Fruit fly (Drosophila melanogaster) whole organism, embryonic: ENCODE measurements around the gene sll.

ENCODE experiments used
- Adf1 ChIP-seq: fragments of 200-800 bp; sonication (Bioruptor generic); IDR thresholded peaks from 2 replicates; pipeline ENCODE4 v1.3.6; 2022; ENCODE audit warnings: missing biosample characterization, missing genetic modification characterization
- B-H1 ChIP-seq: fragments of 200-800 bp; sonication (Bioruptor generic); IDR thresholded peaks from 3 replicates; pipeline ENCODE4 v1.3.6; 2022; ENCODE audit warnings: missing biosample characterization, missing genetic modification characterization
- Bgb ChIP-seq: fragments of 200-800 bp; sonication (Bioruptor generic); IDR thresholded peaks from 2 replicates; pipeline ENCODE4 v1.3.6; 2022; ENCODE audit warnings: missing biosample characterization, missing genetic modification characterization; ENCODE audit not compliant: partially characterized antibody
- Blimp-1 ChIP-seq: fragments of 200-800 bp; sonication (Bioruptor generic); optimal IDR thresholded peaks from 3 replicates; lab custom pipeline; 2018; ENCODE audit warnings: missing biosample characterization, missing genetic modification characterization, mild to moderate bottlenecking, moderate library complexity, missing genetic modification reagents
- BtbVII ChIP-seq: fragments of 200-800 bp; sonication (Bioruptor generic); optimal IDR thresholded peaks from 3 replicates; lab custom pipeline; 2017; ENCODE audit warnings: missing biosample characterization, mild to moderate bottlenecking, missing genetic modification characterization
- Bteb2 ChIP-seq: fragments of 200-800 bp; sonication (Bioruptor generic); optimal IDR thresholded peaks from 2 replicates; lab custom pipeline; 2016; ENCODE audit warnings: missing biosample characterization, missing genetic modification characterization
- CG10274 ChIP-seq: fragments of 200-800 bp; sonication (Bioruptor generic); optimal IDR thresholded peaks from 3 replicates; lab custom pipeline; 2017; ENCODE audit warnings: missing biosample characterization, mild to moderate bottlenecking, missing genetic modification characterization
- CG12236 ChIP-seq: fragments of 200-800 bp; sonication (Bioruptor generic); optimal IDR thresholded peaks from 2 replicates; lab custom pipeline; 2016; ENCODE audit warnings: missing biosample characterization, missing genetic modification characterization
- CG12942 ChIP-seq: fragments of 200-800 bp; sonication (Bioruptor generic); optimal IDR thresholded peaks from 3 replicates; lab custom pipeline; 2016; ENCODE audit warnings: missing biosample characterization, missing genetic modification characterization
- CG13296 ChIP-seq: fragments of 200-800 bp; sonication (Bioruptor generic); optimal IDR thresholded peaks from 3 replicates; lab custom pipeline; 2018; ENCODE audit warnings: missing biosample characterization, mild to moderate bottlenecking, missing genetic modification characterization
- CG16815 ChIP-seq: fragments of 200-800 bp; sonication (Bioruptor generic); optimal IDR thresholded peaks from 3 replicates; lab custom pipeline; 2017; ENCODE audit warnings: missing biosample characterization, mild to moderate bottlenecking, missing genetic modification characterization
- CG17186 ChIP-seq: fragments of 200-800 bp; sonication (Bioruptor generic); optimal IDR thresholded peaks from 3 replicates; lab custom pipeline; 2017; ENCODE audit warnings: missing biosample characterization, missing genetic modification reagents, missing genetic modification characterization
- CG1832 ChIP-seq: fragments of 200-800 bp; sonication (Bioruptor generic); optimal IDR thresholded peaks from 2 replicates; lab custom pipeline; 2017; ENCODE audit warnings: missing biosample characterization, mild to moderate bottlenecking, missing genetic modification characterization, inconsistent platforms
- CG30403 ChIP-seq: fragments of 200-800 bp; sonication (Bioruptor generic); optimal IDR thresholded peaks from 3 replicates; lab custom pipeline; 2016; ENCODE audit warnings: missing biosample characterization, missing genetic modification characterization
- CG32767 ChIP-seq: fragments of 200-800 bp; sonication (Bioruptor generic); IDR thresholded peaks from 2 replicates; pipeline ENCODE4 v1.3.6; 2022; ENCODE audit warnings: missing biosample characterization, missing genetic modification characterization
- CG3838 ChIP-seq: fragments of 200-800 bp; sonication (Bioruptor generic); optimal IDR thresholded peaks from 3 replicates; lab custom pipeline; 2016; ENCODE audit warnings: missing biosample characterization, missing genetic modification characterization
- CG5245 ChIP-seq: fragments of 200-800 bp; sonication (Bioruptor generic); optimal IDR thresholded peaks from 3 replicates; lab custom pipeline; 2016; ENCODE audit warnings: missing biosample characterization, missing genetic modification characterization
- CG6272 ChIP-seq: fragments of 200-800 bp; sonication (Bioruptor generic); IDR thresholded peaks from 2 replicates; pipeline ENCODE4 v1.3.6; 2022; ENCODE audit warnings: missing biosample characterization, missing genetic modification characterization
- CG9817 ChIP-seq: fragments of 200-800 bp; sonication (Bioruptor generic); optimal IDR thresholded peaks from 2 replicates; lab custom pipeline; 2018; ENCODE audit warnings: missing biosample characterization, mild to moderate bottlenecking, missing genetic modification characterization, moderate library complexity
- E2f2 ChIP-seq: fragments of 200-800 bp; sonication (Bioruptor generic); IDR thresholded peaks from 2 replicates; pipeline ENCODE4 v1.3.6; 2022; ENCODE audit warnings: missing biosample characterization, missing genetic modification characterization
- Ets65A ChIP-seq: fragments of 200-800 bp; sonication (Bioruptor generic); peaks from one replicate; lab custom pipeline; 2016; ENCODE audit warnings: missing biosample characterization, missing genetic modification characterization
- GATAe ChIP-seq: fragments of 200-800 bp; sonication (Bioruptor generic); conservative IDR thresholded peaks from 2 replicates; pipeline ENCODE4 v1.3.6; 2022; ENCODE audit warnings: missing biosample characterization, missing genetic modification characterization
- HLH3B ChIP-seq: fragments of 200-800 bp; sonication (Bioruptor generic); IDR thresholded peaks from 2 replicates; pipeline ENCODE4 v1.3.6; 2022; ENCODE audit warnings: missing biosample characterization, missing genetic modification characterization
- Lpt ChIP-seq: fragments of >200 bp; optimal IDR thresholded peaks from 2 replicates; lab custom pipeline; 2018; ENCODE audit warnings: missing biosample characterization, missing genetic modification characterization
- Max ChIP-seq: fragments of 200-800 bp; sonication (Bioruptor generic); optimal IDR thresholded peaks from 2 replicates; lab custom pipeline; 2016; ENCODE audit warnings: missing biosample characterization, mild to moderate bottlenecking, missing genetic modification characterization
- Nf-YC ChIP-seq: fragments of 200-800 bp; optimal IDR thresholded peaks from 3 replicates; lab custom pipeline; 2019; ENCODE audit warnings: missing biosample characterization, mild to moderate bottlenecking, missing genetic modification characterization, moderate library complexity
- Oaz ChIP-seq: fragments of 200-800 bp; sonication (Bioruptor generic); IDR thresholded peaks from 2 replicates; pipeline ENCODE4 v1.3.6; 2022; ENCODE audit warnings: missing biosample characterization, missing genetic modification characterization
- Pdp1 ChIP-seq, 2 experiments: fragments of 200-800 bp; sonication (Bioruptor generic); optimal IDR thresholded peaks; 3 replicates each; lab custom pipeline; 2016; ENCODE audit warnings: missing biosample characterization in 2 of 2, missing genetic modification characterization in 2 of 2, mild to moderate bottlenecking in 1 of 2, moderate library complexity in 1 of 2
- Trl ChIP-seq, 3 experiments: fragments of >200 bp in 2 of 3; fragments of 200-800 bp in 1 of 3; sonication (Bioruptor generic) in 1 of 3; optimal IDR thresholded peaks; 2 replicates in 1 of 3; 3 replicates in 2 of 3; lab custom pipeline; 2016 to 2017; ENCODE audit warnings: missing biosample characterization in 1 of 3, missing genetic modification characterization in 1 of 3
- abd-A ChIP-seq: fragments of 200-800 bp; sonication (Bioruptor generic); optimal IDR thresholded peaks from 3 replicates; lab custom pipeline; 2019; ENCODE audit warnings: missing biosample characterization, mild to moderate bottlenecking, missing genetic modification characterization, moderate library complexity
- az2 ChIP-seq: fragments of 200-800 bp; sonication (Bioruptor generic); optimal IDR thresholded peaks from 3 replicates; lab custom pipeline; 2016; ENCODE audit warnings: missing biosample characterization, missing genetic modification characterization
- bbx ChIP-seq: fragments of 200-800 bp; sonication (Bioruptor generic); IDR thresholded peaks from 2 replicates; pipeline ENCODE4 v1.3.6; 2022; ENCODE audit warnings: missing biosample characterization, missing genetic modification characterization; ENCODE audit not compliant: partially characterized antibody
- bcd ChIP-seq: fragments of 200-800 bp; sonication (Bioruptor generic); optimal IDR thresholded peaks from 2 replicates; lab custom pipeline; 2017; ENCODE audit warnings: missing biosample characterization, mild to moderate bottlenecking, missing genetic modification characterization
- cwo ChIP-seq: fragments of 200-800 bp; sonication (Bioruptor generic); optimal IDR thresholded peaks from 3 replicates; lab custom pipeline; 2017; ENCODE audit warnings: missing biosample characterization, missing genetic modification characterization, mild to moderate bottlenecking, moderate library complexity, missing genetic modification reagents
- dpn ChIP-seq, 2 experiments: fragments of 200-800 bp; sonication (Bioruptor generic); optimal IDR thresholded peaks; 3 replicates each; lab custom pipeline; 2016; ENCODE audit warnings: missing biosample characterization in 2 of 2, missing genetic modification characterization in 2 of 2
- esg ChIP-seq: fragments of 200-800 bp; sonication (Bioruptor generic); conservative IDR thresholded peaks from 2 replicates; pipeline ENCODE4 v1.3.6; 2022; ENCODE audit warnings: missing biosample characterization, missing genetic modification characterization
- grau ChIP-seq: fragments of 200-800 bp; optimal IDR thresholded peaks from 3 replicates; lab custom pipeline; 2019; ENCODE audit warnings: missing biosample characterization, mild to moderate bottlenecking, missing genetic modification characterization, moderate library complexity
- hbn ChIP-seq: fragments of 200-800 bp; sonication (Bioruptor generic); IDR thresholded peaks from 2 replicates; pipeline ENCODE4 v1.3.6; 2022; ENCODE audit warnings: missing biosample characterization, missing genetic modification characterization; ENCODE audit not compliant: partially characterized antibody
- hth ChIP-seq: fragments of >200 bp; optimal IDR thresholded peaks from 2 replicates; lab custom pipeline; 2017; ENCODE audit warnings: inconsistent platforms
- insv ChIP-seq, 2 experiments: fragments of 200-800 bp; sonication (Bioruptor generic); optimal IDR thresholded peaks; 3 replicates each; lab custom pipeline; 2016 to 2018; ENCODE audit warnings: missing biosample characterization in 2 of 2, missing genetic modification characterization in 2 of 2
- lov ChIP-seq, 2 experiments: fragments of 200-800 bp in 1 of 2; fragments of >200 bp in 1 of 2; sonication (Bioruptor generic) in 1 of 2; IDR thresholded peaks in 1 of 2; optimal IDR thresholded peaks in 1 of 2; 2 replicates in 1 of 2; 3 replicates in 1 of 2; pipeline versions ENCODE4 v1.3.6 to Lab custom; 2017 to 2022; ENCODE audit warnings: missing biosample characterization in 1 of 2, missing genetic modification characterization in 1 of 2
- luna ChIP-seq: fragments of 200-800 bp; sonication (Bioruptor generic); optimal IDR thresholded peaks from 2 replicates; lab custom pipeline; 2016; ENCODE audit warnings: missing biosample characterization, missing genetic modification characterization
- otp ChIP-seq: fragments of 200-800 bp; sonication (Bioruptor generic); IDR thresholded peaks from 3 replicates; pipeline ENCODE4, ENCODE4 v1.3.6; 2022; ENCODE audit warnings: missing biosample characterization, missing genetic modification characterization
- pan ChIP-seq, 4 experiments: fragments of >200 bp in 3 of 4; fragments of 200-800 bp in 1 of 4; sonication (Bioruptor generic) in 1 of 4; optimal IDR thresholded peaks in 3 of 4; IDR thresholded peaks in 1 of 4; 2 replicates each; pipeline versions ENCODE4 v1.3.6 to Lab custom; 2017 to 2022; ENCODE audit warnings: missing biosample characterization in 2 of 4, missing genetic modification characterization in 2 of 4, mixed read lengths in 1 of 4
- pfk ChIP-seq: fragments of 200-800 bp; sonication (Bioruptor generic); optimal IDR thresholded peaks from 2 replicates; lab custom pipeline; 2018; ENCODE audit warnings: missing biosample characterization, mild to moderate bottlenecking, missing genetic modification characterization, moderate library complexity
- shn ChIP-seq: fragments of 200-800 bp; sonication (Bioruptor generic); optimal IDR thresholded peaks from 3 replicates; lab custom pipeline; 2016; ENCODE audit warnings: missing biosample characterization, missing genetic modification characterization
- tio ChIP-seq: fragments of 200-800 bp; sonication (Bioruptor generic); optimal IDR thresholded peaks from 2 replicates; lab custom pipeline; 2017; ENCODE audit warnings: missing biosample characterization, missing genetic modification characterization, inconsistent platforms
- tna ChIP-seq: fragments of 200-800 bp; sonication (Bioruptor generic); IDR thresholded peaks from 2 replicates; pipeline ENCODE4 v1.3.6; 2022; ENCODE audit warnings: missing biosample characterization, missing genetic modification characterization; ENCODE audit not compliant: partially characterized antibody
- unc-4 ChIP-seq: fragments of 200-800 bp; sonication (Bioruptor generic); IDR thresholded peaks from 2 replicates; pipeline ENCODE4 v1.3.6; 2022; ENCODE audit warnings: missing biosample characterization, missing genetic modification characterization; ENCODE audit not compliant: partially characterized antibody
- z ChIP-seq: fragments of 200-800 bp; sonication (Bioruptor generic); IDR thresholded peaks from 3 replicates; pipeline ENCODE4 v1.3.6; 2022; ENCODE audit warnings: missing biosample characterization, missing genetic modification characterization
- zen ChIP-seq: fragments of 200-800 bp; sonication (Bioruptor generic); optimal IDR thresholded peaks from 3 replicates; lab custom pipeline; 2018; ENCODE audit warnings: missing biosample characterization, mild to moderate bottlenecking, missing genetic modification characterization, moderate library complexity

The sll gene

dm6 chr3R:17605872-17606271, at the start of gene sll (continued):
- TF ChIP-seq unc-4 (GFP tag; lab: Robert Waterston, UW) = no peak
- no peak for TF ChIP-seq HLH3B
- no peak for TF ChIP-seq tio (GFP tag; lab: Kevin White, UChicago)
- TF ChIP-seq zen (tag; lab: Kevin White, UChicago) = no peak
- no peak for TF ChIP-seq CG5245 (GFP tag; lab: Kevin White, UChicago)
- TF ChIP-seq tna (GFP tag; lab: Robert Waterston, UW) = no peak
- no peak for TF ChIP-seq CG17186 (GFP tag; lab: Kevin White, UChicago)
- TF ChIP-seq Ets65A (GFP tag; lab: Kevin White, UChicago) = no peak
- TF ChIP-seq CG9817 (tag; lab: Kevin White, UChicago) = no peak
- TF ChIP-seq bcd = no peak
- TF ChIP-seq CG30403 = no peak
- TF ChIP-seq hbn (GFP tag; lab: Robert Waterston, UW) = no peak
- TF ChIP-seq CG32767 = no peak
- no peak for TF ChIP-seq Bgb (GFP tag; lab: Robert Waterston, UW)
- TF ChIP-seq bbx (GFP tag; lab: Robert Waterston, UW) = peak; percentile 35; the same call in 1 of the 2 replicates
- no peak for TF ChIP-seq pan (optimal IDR thresholded peaks at IDR 0.05; lab: Kevin White, UChicago)
- TF ChIP-seq pan (GFP tag; optimal IDR thresholded peaks at IDR 0.05 in 1 of 2, IDR thresholded peaks at IDR 0.05 in 1 of 2) = no peak
- no peak for TF ChIP-seq Max (GFP tag; lab: Kevin White, UChicago)
- TF ChIP-seq Pdp1 (GFP tag; optimal IDR thresholded peaks at IDR 0.05; lab: Kevin White, UChicago) = peak in 1 of 2 experiments; percentile 61
- no peak for TF ChIP-seq Lpt (GFP tag; lab: Kevin White, UChicago)
- TF ChIP-seq Bteb2 (GFP tag; lab: Kevin White, UChicago) = no peak
- no peak for TF ChIP-seq CG3838 (GFP tag; lab: Kevin White, UChicago)
- TF ChIP-seq otp (GFP tag; lab: Robert Waterston, UW) = no peak
- no peak for TF ChIP-seq lov (optimal IDR thresholded peaks at IDR 0.05; lab: Kevin White, UChicago)
- no peak for TF ChIP-seq lov (GFP tag; IDR thresholded peaks at IDR 0.05; lab: Robert Waterston, UW)
- no peak for TF ChIP-seq CG12942
- no peak for TF ChIP-seq CG12236 (GFP tag; lab: Kevin White, UChicago)
- TF ChIP-seq CG10274 = no peak
- no peak for TF ChIP-seq CG6272 (GFP tag; lab: Robert Waterston, UW)
- no peak for TF ChIP-seq az2

DNA sequence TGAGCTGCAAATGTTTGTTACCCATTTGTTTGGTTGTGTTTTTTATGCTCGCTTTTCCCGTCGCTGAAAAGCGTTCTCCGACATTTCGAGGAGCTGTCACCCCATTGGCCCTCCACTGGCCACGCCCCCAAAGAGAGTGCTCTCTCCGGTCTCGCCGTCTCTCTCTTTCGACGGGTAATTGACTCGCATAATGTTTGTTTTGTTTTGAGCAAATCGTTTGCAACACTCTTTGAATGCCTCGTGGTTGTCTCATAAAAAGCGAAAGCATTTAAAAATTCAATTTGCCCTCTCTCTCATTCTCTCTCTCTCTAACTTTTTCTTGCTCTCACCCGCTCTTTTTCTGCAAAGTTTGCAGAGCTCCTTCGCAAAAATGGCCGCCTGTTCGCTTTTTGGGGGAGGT, 48.4 kb upstream of the sll start:
- TF ChIP-seq dpn (GFP tag; optimal IDR thresholded peaks at IDR 0.05; lab: Kevin White, UChicago) = no peak
- peak; percentile 96 for TF ChIP-seq Nf-YC (tag; lab: Kevin White, UChicago)
- TF ChIP-seq CG1832 (GFP tag; lab: Kevin White, UChicago) = peak; percentile 58
- TF ChIP-seq grau (tag; lab: Kevin White, UChicago) = no peak
- TF ChIP-seq CG16815 = no peak
- no peak for TF ChIP-seq GATAe (GFP tag; lab: Robert Waterston, UW)
- no peak for TF ChIP-seq luna (GFP tag; lab: Kevin White, UChicago)
- no peak for TF ChIP-seq CG13296 (GFP tag; lab: Kevin White, UChicago)
- no peak for TF ChIP-seq B-H1 (GFP tag; lab: Robert Waterston, UW)
- TF ChIP-seq Adf1 (GFP tag; lab: Robert Waterston, UW) = no peak
- no peak for TF ChIP-seq shn
- TF ChIP-seq Blimp-1 (GFP tag; lab: Kevin White, UChicago) = peak; percentile 35
- 0 out of 3 replicates have a peak, but pooled peaks have one; percentile 25 for TF ChIP-seq z (GFP tag; lab: Robert Waterston, UW)
- no peak for TF ChIP-seq cwo (GFP tag; lab: Kevin White, UChicago)
- peak; percentile 35 for TF ChIP-seq abd-A
- peak; percentile 85 to 86 for TF ChIP-seq Trl (optimal IDR thresholded peaks at IDR 0.05; lab: Kevin White, UChicago)
- TF ChIP-seq Trl (GFP tag; optimal IDR thresholded peaks at IDR 0.05; lab: Kevin White, UChicago) = no peak
- TF ChIP-seq insv (GFP tag; optimal IDR thresholded peaks at IDR 0.05; lab: Kevin White, UChicago) = no peak
- peak; percentile 86 for TF ChIP-seq pfk (GFP tag; lab: Kevin White, UChicago)
- no peak for TF ChIP-seq BtbVII (GFP tag; lab: Kevin White, UChicago)
- no peak for TF ChIP-seq esg (GFP tag; lab: Robert Waterston, UW)
- TF ChIP-seq hth (lab: Kevin White, UChicago) = no peak
- TF ChIP-seq E2f2 (GFP tag; lab: Robert Waterston, UW) = no peak
- no peak for TF ChIP-seq Oaz (GFP tag; lab: Robert Waterston, UW)
